Fruit fly (Drosophila melanogaster): ENCODE results near the gene Ids.

Ids gene

DNA sequence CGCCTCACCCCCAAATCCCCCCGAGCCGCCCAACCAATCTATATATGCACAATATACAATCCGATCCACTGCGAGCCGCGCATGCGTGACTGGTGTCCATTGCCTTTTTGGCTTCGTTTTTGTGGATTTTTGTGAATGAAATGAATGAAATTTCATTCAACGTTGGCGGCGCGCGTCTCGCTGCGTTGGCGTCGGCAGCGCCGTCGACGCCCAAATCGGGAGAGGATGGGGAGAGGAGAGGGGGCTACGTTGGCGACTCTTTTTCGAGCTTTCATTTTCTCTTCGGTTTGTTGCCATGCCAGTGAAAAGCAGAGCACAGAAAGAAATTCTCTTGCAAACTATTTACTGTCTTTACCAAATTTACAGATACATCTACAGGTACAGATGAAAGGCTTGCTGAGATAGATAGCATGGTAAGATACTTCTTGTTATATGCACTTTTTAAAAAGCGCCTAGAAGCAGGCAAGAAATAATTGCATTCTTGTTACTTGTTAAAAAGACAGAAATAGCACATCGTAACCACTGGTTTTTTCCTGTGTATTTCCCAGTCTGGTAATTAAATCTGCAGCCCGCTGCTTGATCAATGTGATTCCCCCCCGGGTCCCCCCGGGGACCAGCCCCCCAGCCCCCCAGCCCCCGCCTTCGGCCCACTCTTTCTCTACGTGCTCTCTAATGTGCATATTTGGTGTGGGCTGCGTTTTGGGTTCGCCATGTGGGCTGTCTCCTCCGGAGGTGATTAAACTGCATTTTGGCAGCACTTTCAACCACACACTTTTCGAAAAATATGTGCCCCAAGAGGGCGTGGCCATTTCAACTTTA, 2.4 kb downstream of the Ids start (continued):
- TF ChIP-seq CG11762 (GFP tag; optimal IDR thresholded peaks at IDR 0.05; ENCODE audit: insufficient read depth): peak; percentile 8
- peak; percentile 43 for TF ChIP-seq Sox102F (GFP tag; optimal IDR thresholded peaks at IDR 0.05)
- peak; percentile 19 for TF ChIP-seq acj6 (GFP tag; optimal IDR thresholded peaks at IDR 0.05)
- TF ChIP-seq CG1621 (tag; optimal IDR thresholded peaks at IDR 0.05): no peak
- no peak for TF ChIP-seq CG11902 (GFP tag; optimal IDR thresholded peaks at IDR 0.05)
- peak; percentile 25 for TF ChIP-seq Sox14 (GFP tag; optimal IDR thresholded peaks at IDR 0.05)
- TF ChIP-seq pdm3 (GFP tag; optimal IDR thresholded peaks at IDR 0.05): peak; percentile 51
- TF ChIP-seq Sox15 (GFP tag; optimal IDR thresholded peaks at IDR 0.05): peak; percentile 33
- no peak for TF ChIP-seq spab (GFP tag; optimal IDR thresholded peaks at IDR 0.05)
- TF ChIP-seq Eip78C (GFP tag): peak; percentile 91
- TF ChIP-seq CG3032 (tag; optimal IDR thresholded peaks at IDR 0.05): peak; percentile 8
- TF ChIP-seq dsx (GFP tag; optimal IDR thresholded peaks at IDR 0.05; ENCODE audit: poor library complexity, severe bottlenecking): no peak
- peak; percentile 53 for TF ChIP-seq CG3919 (GFP tag; optimal IDR thresholded peaks at IDR 0.05)
- TF ChIP-seq Hr39 (GFP tag; optimal IDR thresholded peaks at IDR 0.05): peak; percentile 48
- peak; percentile 62; the same call in 2 of the 3 replicates for TF ChIP-seq CG6163 (GFP tag; IDR thresholded peaks at IDR 0.05)
- TF ChIP-seq CG31627 (GFP tag; optimal IDR thresholded peaks at IDR 0.05): peak; percentile 31
- TF ChIP-seq CG6808 (GFP tag; optimal IDR thresholded peaks at IDR 0.05): no peak
- TF ChIP-seq CG6276 (GFP tag; optimal IDR thresholded peaks at IDR 0.05): peak; percentile 76
- peak; percentile 32 for TF ChIP-seq cyc (GFP tag; optimal IDR thresholded peaks at IDR 0.05)
- peak in 1 of 2 experiments; percentile 77 for TF ChIP-seq ss (GFP tag; optimal IDR thresholded peaks at IDR 0.05)
- no peak for TF ChIP-seq Hr38 (GFP tag; optimal IDR thresholded peaks at IDR 0.05)
- TF ChIP-seq CG10669 (GFP tag; optimal IDR thresholded peaks at IDR 0.05): no peak
- TF ChIP-seq esn (GFP tag; optimal IDR thresholded peaks at IDR 0.05): peak; percentile 42
- peak; percentile 52 for TF ChIP-seq Met (GFP tag; optimal IDR thresholded peaks at IDR 0.05)
- TF ChIP-seq Smox (GFP tag; optimal IDR thresholded peaks at IDR 0.05): peak; percentile 8
- no peak for TF ChIP-seq CG4318 (GFP tag; optimal IDR thresholded peaks at IDR 0.05)
- TF ChIP-seq svp (GFP tag): peak; percentile 44
- peak; percentile 83 for TF ChIP-seq CG8119 (GFP tag; IDR thresholded peaks at IDR 0.05)
- TF ChIP-seq CG8632 (GFP tag; optimal IDR thresholded peaks at IDR 0.05): peak; percentile 0
- peak; percentile 56 for TF ChIP-seq Lpt (GFP tag; optimal IDR thresholded peaks at IDR 0.05)
- TF ChIP-seq fd59A (GFP tag; optimal IDR thresholded peaks at IDR 0.05): no peak
- peak; percentile 61 for TF ChIP-seq dac (GFP tag; optimal IDR thresholded peaks at IDR 0.05)
- TF ChIP-seq eg (GFP tag; IDR thresholded peaks at IDR 0.05): peak; percentile 73
- no peak for TF ChIP-seq salr (GFP tag; optimal IDR thresholded peaks at IDR 0.05)
- no peak for TF ChIP-seq fkh (GFP tag; optimal IDR thresholded peaks at IDR 0.05)
- peak; percentile 38 for TF ChIP-seq topi (GFP tag; optimal IDR thresholded peaks at IDR 0.05)
- peak; percentile 51 for TF ChIP-seq achi (GFP tag; optimal IDR thresholded peaks at IDR 0.05)
- TF ChIP-seq Blimp-1 (GFP tag; optimal IDR thresholded peaks at IDR 0.05): peak; percentile 47
- TF ChIP-seq CG7368 (GFP tag; optimal IDR thresholded peaks at IDR 0.05): peak; percentile 4
- peak; percentile 29 for TF ChIP-seq CG6792 (GFP tag; optimal IDR thresholded peaks at IDR 0.05)
